Fruit fly (Drosophila melanogaster): ENCODE results near the gene CG1529.

The CG1529 gene

dm6 chrX:21042638-21043513 is 11.1 kb upstream of the CG1529 start (continued):
- TF ChIP-seq Myb (GFP tag; optimal IDR thresholded peaks at IDR 0.05), result no peak
- TF ChIP-seq Vsx1 (GFP tag; optimal IDR thresholded peaks at IDR 0.05), result peak; percentile 77
- no peak for TF ChIP-seq ato (GFP tag; IDR thresholded peaks at IDR 0.05; ENCODE audit: partially characterized antibody)
- TF ChIP-seq insv (GFP tag; optimal IDR thresholded peaks at IDR 0.05), result peak in 1 of 2 experiments; percentile 44
- TF ChIP-seq hkb (optimal IDR thresholded peaks at IDR 0.05), result no peak
- TF ChIP-seq hkb (GFP tag; IDR thresholded peaks at IDR 0.05), result peak; percentile 94
- TF ChIP-seq CG13123 (GFP tag; optimal IDR thresholded peaks at IDR 0.05), result peak; percentile 47
- TF ChIP-seq slou (GFP tag; optimal IDR thresholded peaks at IDR 0.05), result peak; percentile 15
- no peak for TF ChIP-seq mld (GFP tag; IDR thresholded peaks at IDR 0.05; ENCODE audit: partially characterized antibody)
- peak in 1 of 2 experiments; percentile 94 for TF ChIP-seq Hr51 (GFP tag; optimal IDR thresholded peaks at IDR 0.05)
- peak; percentile 94 for TF ChIP-seq CG15269 (tag; optimal IDR thresholded peaks at IDR 0.05)
- no peak for TF ChIP-seq dm (GFP tag; optimal IDR thresholded peaks at IDR 0.05)
- peak; percentile 79 for TF ChIP-seq croc (GFP tag; conservative IDR thresholded peaks at IDR 0.05)
- peak; percentile 71 for TF ChIP-seq corto (GFP tag; optimal IDR thresholded peaks at IDR 0.05)
- peak; percentile 77 for TF ChIP-seq CG5953 (GFP tag; IDR thresholded peaks at IDR 0.05)
- no peak for TF ChIP-seq CG14860 (GFP tag; IDR thresholded peaks at IDR 0.05; ENCODE audit: partially characterized antibody)
- peak; percentile 69 for TF ChIP-seq gsb (GFP tag; IDR thresholded peaks at IDR 0.05)
- TF ChIP-seq Taf1 (GFP tag; IDR thresholded peaks at IDR 0.05), result peak; percentile 61
- TF ChIP-seq Atf6 (GFP tag; IDR thresholded peaks at IDR 0.05), result peak; percentile 92
- no peak for TF ChIP-seq sima (GFP tag; optimal IDR thresholded peaks at IDR 0.05)
- no peak for TF ChIP-seq gt (GFP tag; IDR thresholded peaks at IDR 0.05)
- TF ChIP-seq Dp (GFP tag; optimal IDR thresholded peaks at IDR 0.05), result no peak
- TF ChIP-seq CG11085 (GFP tag; IDR thresholded peaks at IDR 0.05), result peak; percentile 44; the same call in 1 of the 2 replicates
- TF ChIP-seq MESR4 (GFP tag; optimal IDR thresholded peaks at IDR 0.05), result peak; percentile 18
- peak; percentile 75 for TF ChIP-seq org-1 (GFP tag; optimal IDR thresholded peaks at IDR 0.05)
- peak; percentile 71; the same call in 1 of the 2 replicates for TF ChIP-seq CG17612 (GFP tag; IDR thresholded peaks at IDR 0.05)
- TF ChIP-seq disco-r (GFP tag; optimal IDR thresholded peaks at IDR 0.05), result no peak
- TF ChIP-seq Chrac-16 (GFP tag; optimal IDR thresholded peaks at IDR 0.05), result peak; percentile 70
- peak; percentile 94 for TF ChIP-seq zfh1 (GFP tag; IDR thresholded peaks at IDR 0.05)
- TF ChIP-seq CG30403 (GFP tag; optimal IDR thresholded peaks at IDR 0.05), result peak; percentile 79
- TF ChIP-seq CG17359 (tag; optimal IDR thresholded peaks at IDR 0.05), result peak; percentile 93
- TF ChIP-seq CG2202 (tag; optimal IDR thresholded peaks at IDR 0.05), result peak; percentile 72
- TF ChIP-seq PHDP (tag; optimal IDR thresholded peaks at IDR 0.05), result peak; percentile 95
- TF ChIP-seq pros (GFP tag; optimal IDR thresholded peaks at IDR 0.05), result peak; percentile 45
- TF ChIP-seq al (GFP tag; IDR thresholded peaks at IDR 0.05), result peak; percentile 71
- TF ChIP-seq klu (GFP tag; IDR thresholded peaks at IDR 0.05), result peak; percentile 75
- TF ChIP-seq CG6175 (GFP tag; IDR thresholded peaks at IDR 0.05), result peak; percentile 75; the same call in 2 of the 3 replicates
- TF ChIP-seq psq (GFP tag; optimal IDR thresholded peaks at IDR 0.05), result no peak
- TF ChIP-seq aop (GFP tag; IDR thresholded peaks at IDR 0.05), result peak; percentile 66; the same call in 1 of the 2 replicates
- TF ChIP-seq H15 (GFP tag; IDR thresholded peaks at IDR 0.05), result peak; percentile 86
- TF ChIP-seq CG12299 (tag; optimal IDR thresholded peaks at IDR 0.05), result peak; percentile 91
- no peak for TF ChIP-seq ham (GFP tag; IDR thresholded peaks at IDR 0.05)
- TF ChIP-seq CG2875 (GFP tag; optimal IDR thresholded peaks at IDR 0.05), result peak; percentile 80
- peak; percentile 93 for TF ChIP-seq tap (tag; optimal IDR thresholded peaks at IDR 0.05)
- TF ChIP-seq CG30431 (GFP tag; optimal IDR thresholded peaks at IDR 0.05), result peak; percentile 67
- TF ChIP-seq MBD-R2 (GFP tag; IDR thresholded peaks at IDR 0.05), result peak; percentile 52; the same call in 1 of the 2 replicates
- TF ChIP-seq ara (GFP tag; IDR thresholded peaks at IDR 0.05), result peak; percentile 89
- peak; percentile 93 for TF ChIP-seq CG12391 (tag; optimal IDR thresholded peaks at IDR 0.05)
- peak; percentile 86 for TF ChIP-seq CG13894 (tag; optimal IDR thresholded peaks at IDR 0.05)

Measured in whole organism, embryonic.